Fruit fly (Drosophila melanogaster): ENCODE results near the gene CG32037.

The CG32037 gene

DNA sequence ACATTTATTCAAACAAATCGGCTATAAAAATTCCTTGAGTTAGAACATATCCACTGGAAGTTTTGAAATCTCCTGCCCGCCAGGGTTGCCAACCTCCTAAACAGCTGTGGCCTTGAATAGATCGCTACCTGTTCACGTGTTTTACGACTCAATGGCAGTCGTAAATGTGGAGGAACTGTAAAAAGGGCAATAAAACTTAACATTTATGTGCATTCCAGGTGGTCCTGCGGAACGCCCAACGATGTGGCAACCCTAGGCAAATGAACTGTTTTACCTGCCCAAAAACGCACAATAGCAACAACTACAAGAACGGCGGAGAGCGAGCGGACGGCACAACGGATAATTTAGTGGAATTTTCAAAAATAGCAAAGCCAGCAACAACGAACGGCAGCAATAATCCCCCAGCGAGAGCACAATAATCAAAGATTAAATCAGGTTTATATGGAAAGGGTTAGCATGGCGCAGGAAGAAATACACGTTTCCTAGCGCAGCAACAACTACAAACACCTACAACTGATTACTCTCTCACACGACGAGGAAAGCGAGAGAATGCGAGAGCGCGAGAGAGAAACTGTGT lies 30.3 kb downstream of the CG32037 start (continued):
- no peak for TF ChIP-seq Hr3 (GFP tag; optimal IDR thresholded peaks at IDR 0.05)
- no peak for TF ChIP-seq CG7745 (tag; optimal IDR thresholded peaks at IDR 0.05)
- peak; percentile 12; the same call in 1 of the 2 replicates for TF ChIP-seq peb (GFP tag; IDR thresholded peaks at IDR 0.05)
- peak; percentile 28 for TF ChIP-seq CG18764 (GFP tag; optimal IDR thresholded peaks at IDR 0.05)
- TF ChIP-seq CG4282 (GFP tag; optimal IDR thresholded peaks at IDR 0.05), result no peak
- peak; percentile 11 for TF ChIP-seq twi (tag; optimal IDR thresholded peaks at IDR 0.05)
- TF ChIP-seq Scr (GFP tag; IDR thresholded peaks at IDR 0.05; ENCODE audit: partially characterized antibody), result no peak
- no peak for TF ChIP-seq Nf-YB (GFP tag; optimal IDR thresholded peaks at IDR 0.05)
- TF ChIP-seq ac (GFP tag; optimal IDR thresholded peaks at IDR 0.05), result peak; percentile 29
- TF ChIP-seq H2.0 (GFP tag; IDR thresholded peaks at IDR 0.05), result peak; percentile 51
- TF ChIP-seq E2f2 (GFP tag; IDR thresholded peaks at IDR 0.05), result no peak; the same call in 1 of the 2 replicates
- peak; percentile 10; the same call in 1 of the 3 replicates for TF ChIP-seq CG7357 (GFP tag; IDR thresholded peaks at IDR 0.05)
- no peak for TF ChIP-seq pan (optimal IDR thresholded peaks at IDR 0.05)
- TF ChIP-seq pan (GFP tag; optimal IDR thresholded peaks at IDR 0.05 in 1 of 2, IDR thresholded peaks at IDR 0.05 in 1 of 2), result peak in 1 of 2 experiments; percentile 41
- no peak for TF ChIP-seq da (GFP tag; optimal IDR thresholded peaks at IDR 0.05)
- TF ChIP-seq CG9817 (tag; optimal IDR thresholded peaks at IDR 0.05), result peak; percentile 3
- peak; percentile 10 for TF ChIP-seq CG17802 (tag; optimal IDR thresholded peaks at IDR 0.05)
- TF ChIP-seq CoRest (tag; optimal IDR thresholded peaks at IDR 0.05), result peak; percentile 5
- TF ChIP-seq Dref (GFP tag; IDR thresholded peaks at IDR 0.05), result no peak
- peak; percentile 98 for TF ChIP-seq CG7271 (tag; optimal IDR thresholded peaks at IDR 0.05)
- no peak for TF ChIP-seq Mad (GFP tag; optimal IDR thresholded peaks at IDR 0.05)
- no peak for TF ChIP-seq CG16779 (GFP tag; IDR thresholded peaks at IDR 0.05)
- TF ChIP-seq sim (GFP tag; IDR thresholded peaks at IDR 0.05), result no peak
- TF ChIP-seq CG32772 (GFP tag; IDR thresholded peaks at IDR 0.05), result peak; percentile 49
- TF ChIP-seq CG15479 (GFP tag; optimal IDR thresholded peaks at IDR 0.05), result peak; percentile 86
- TF ChIP-seq Jarid2 (GFP tag; optimal IDR thresholded peaks at IDR 0.05), result peak; percentile 10
- no peak for TF ChIP-seq CG2116 (GFP tag; optimal IDR thresholded peaks at IDR 0.05)
- TF ChIP-seq Doc2 (GFP tag; IDR thresholded peaks at IDR 0.05), result no peak
- no peak for TF ChIP-seq Dad (GFP tag; optimal IDR thresholded peaks at IDR 0.05)
- no peak for TF ChIP-seq CG13287 (GFP tag; IDR thresholded peaks at IDR 0.05; ENCODE audit: partially characterized antibody)
- no peak for TF ChIP-seq Hr78 (GFP tag; optimal IDR thresholded peaks at IDR 0.05)
- TF ChIP-seq CG7987 (GFP tag; optimal IDR thresholded peaks at IDR 0.05), result peak; percentile 16
- no peak for TF ChIP-seq CG3838 (GFP tag; optimal IDR thresholded peaks at IDR 0.05)
- peak; percentile 19 for TF ChIP-seq zfh2 (GFP tag; optimal IDR thresholded peaks at IDR 0.05)
- peak; percentile 73 for TF ChIP-seq pros (GFP tag; optimal IDR thresholded peaks at IDR 0.05)
- TF ChIP-seq Doc3 (GFP tag; IDR thresholded peaks at IDR 0.05; ENCODE audit: partially characterized antibody), result no peak
- no peak for TF ChIP-seq CG31224 (GFP tag; IDR thresholded peaks at IDR 0.05)
- TF ChIP-seq ap (GFP tag; IDR thresholded peaks at IDR 0.05), result 0 out of 2 replicates have a peak, but pooled peaks have one; percentile 20
- TF ChIP-seq CG10959 (GFP tag; IDR thresholded peaks at IDR 0.05), result peak; percentile 18; the same call in 1 of the 2 replicates
- no peak for TF ChIP-seq gfzf (GFP tag; optimal IDR thresholded peaks at IDR 0.05)
- no peak for TF ChIP-seq sima (GFP tag; optimal IDR thresholded peaks at IDR 0.05)
- TF ChIP-seq wor (GFP tag; IDR thresholded peaks at IDR 0.05), result no peak; the same call in 1 of the 2 replicates
- no peak for TF ChIP-seq Deaf1 (tag; optimal IDR thresholded peaks at IDR 0.05)
- peak; percentile 1 for TF ChIP-seq NC2β (GFP tag; optimal IDR thresholded peaks at IDR 0.05)
- TF ChIP-seq corto (GFP tag; optimal IDR thresholded peaks at IDR 0.05), result no peak
- no peak for TF ChIP-seq CG17361 (GFP tag; IDR thresholded peaks at IDR 0.05)
- TF ChIP-seq Ets65A (GFP tag), result no peak
- peak; percentile 46; the same call in 1 of the 3 replicates for TF ChIP-seq CG6791 (GFP tag; IDR thresholded peaks at IDR 0.05; ENCODE audit: partially characterized antibody)
- TF ChIP-seq CG12219 (GFP tag; optimal IDR thresholded peaks at IDR 0.05), result peak; percentile 18
- TF ChIP-seq CG4328 (GFP tag; optimal IDR thresholded peaks at IDR 0.05), result no peak

Data from whole organism, embryonic.